Worm (Caenorhabditis elegans) whole organism, dauer: ENCODE data around the gene mrp-3.

ENCODE experiments used
- unc-62 ChIP-seq: sonication (generic microtip); optimal IDR thresholded peaks from 2 replicates; lab custom pipeline; 2017; ENCODE audit warnings: missing biosample characterization, missing genetic modification reagents, missing genetic modification characterization

The mrp-3 gene

DNA sequence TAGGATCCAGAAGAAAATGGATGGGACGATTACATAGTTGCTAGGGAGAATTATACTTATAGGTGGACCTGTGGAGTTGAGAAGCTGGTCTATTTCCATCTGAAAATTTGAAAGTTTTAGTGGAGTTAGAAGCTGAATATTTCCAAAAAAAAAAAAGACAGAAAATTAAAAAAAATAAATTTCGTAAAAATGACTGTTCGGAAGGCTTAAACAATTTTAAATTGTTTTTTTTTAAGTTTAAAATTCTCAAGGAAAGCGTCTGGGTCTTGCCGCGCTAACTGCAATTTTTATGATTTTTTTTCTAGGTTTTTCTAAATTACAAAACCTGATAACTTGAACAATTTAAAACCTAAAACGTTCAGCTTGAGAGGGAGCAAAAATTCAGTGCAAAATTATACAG, at the start of gene mrp-3:
TSS of gene mrp-3 (minus strand) at position 101 of the 400 bp plus-strand sequence.
- no peak for TF ChIP-seq unc-62

DNA sequence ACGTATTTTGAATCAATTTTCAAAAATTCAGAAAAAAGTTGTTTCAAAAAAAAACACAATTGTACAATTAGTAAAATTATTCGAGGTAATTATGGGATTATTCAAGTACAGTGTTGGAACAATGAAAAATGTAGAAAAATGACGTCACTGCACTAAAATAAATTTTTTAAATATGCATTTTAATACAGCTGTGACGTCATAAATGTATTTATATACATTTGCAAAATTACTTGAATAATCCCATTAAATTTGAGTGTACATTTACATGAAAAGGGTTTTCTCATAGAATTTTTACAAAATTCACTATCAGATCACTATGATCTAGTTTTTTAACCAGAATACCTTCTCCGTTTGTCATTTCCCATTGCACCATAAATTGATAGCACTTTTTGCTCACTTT, 49.5 kb upstream of the mrp-3 start:
- no peak for TF ChIP-seq unc-62

DNA sequence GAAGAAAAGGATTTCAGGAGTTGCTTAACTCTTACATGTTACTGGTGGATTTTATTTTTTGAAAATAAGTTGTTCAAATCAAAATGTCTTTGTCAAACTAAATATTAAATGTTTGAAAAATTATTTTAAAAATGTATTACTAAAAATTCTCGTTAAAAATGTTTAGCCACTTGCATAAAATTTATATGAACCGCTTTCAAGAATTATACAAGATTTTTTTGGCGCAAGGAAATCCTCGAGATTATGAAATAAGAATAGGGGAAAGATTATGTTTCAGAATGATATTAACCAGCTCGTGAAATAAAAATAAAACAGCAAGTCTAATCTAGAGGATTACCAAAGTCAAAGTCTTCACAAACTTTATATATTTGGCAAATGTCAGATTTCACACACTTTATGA, 44.2 kb upstream of the mrp-3 start:
- no peak for TF ChIP-seq unc-62

DNA sequence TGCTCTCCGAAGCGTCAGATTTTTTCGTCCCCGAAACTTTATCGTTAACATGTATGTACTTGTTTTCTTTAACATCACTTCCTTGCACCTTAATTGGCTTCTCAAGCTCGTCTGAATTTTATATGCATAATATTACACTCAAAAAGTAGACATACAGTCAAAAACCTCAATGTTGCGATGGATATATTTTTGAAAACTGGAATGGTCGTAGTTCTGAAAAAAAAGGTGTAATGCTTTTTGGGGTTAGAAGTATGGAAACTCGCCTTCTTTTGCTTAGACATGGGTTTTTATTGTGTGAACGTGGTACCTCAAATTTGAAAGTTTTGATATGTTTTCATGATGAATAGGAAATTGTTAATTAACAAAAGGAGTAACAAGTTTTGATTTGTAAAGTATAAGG, 43.5 kb upstream of the mrp-3 start, which contains the start of gene C09G1.2:
TSS of gene C09G1.2 (minus strand) at position 101 of the 400 bp plus-strand sequence.
- TF ChIP-seq unc-62: no peak

DNA sequence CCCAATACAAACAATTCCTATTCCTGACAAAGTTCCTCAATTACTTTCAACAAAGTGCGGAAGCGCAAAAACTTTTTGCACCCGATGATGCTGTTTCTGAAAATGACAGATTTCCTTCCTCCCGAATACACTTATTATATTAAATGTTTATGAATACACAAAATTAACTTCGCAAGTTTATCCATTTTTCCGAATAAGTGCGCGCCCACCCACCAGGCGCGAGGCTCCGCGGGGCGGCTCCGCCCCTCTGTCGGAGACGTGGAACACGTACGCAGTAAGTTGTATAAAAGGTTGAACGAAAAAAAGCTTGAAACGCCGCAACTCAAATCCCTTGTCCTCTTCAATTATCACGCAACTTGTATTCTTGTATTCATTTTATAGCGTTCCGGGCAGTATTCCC, 19.6 kb upstream of the mrp-3 start, which contains the start of gene C09G1.5:
TSS of gene C09G1.5 (plus strand) at position 301 of the 400 bp plus-strand sequence.
- no peak for TF ChIP-seq unc-62

DNA sequence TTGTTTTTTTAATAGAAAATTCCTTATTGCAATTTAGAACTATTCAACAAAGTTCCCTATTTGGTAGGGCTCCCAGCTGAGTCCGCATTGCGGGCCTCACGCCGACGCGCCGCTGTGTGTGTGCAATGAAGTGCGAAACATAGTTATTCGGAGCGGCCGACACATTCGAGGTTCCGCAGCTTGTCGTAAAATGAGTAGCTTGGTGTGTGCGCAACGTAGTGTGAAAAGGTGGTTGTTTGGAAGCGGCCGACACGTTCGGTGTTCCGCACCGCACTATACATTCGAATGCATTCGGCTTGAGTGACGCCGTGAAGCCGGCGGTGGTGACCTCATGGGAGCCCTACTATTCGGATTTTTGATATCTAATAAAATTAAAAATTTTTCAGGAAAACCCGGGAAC, 14.5 kb upstream of the mrp-3 start:
- no peak for TF ChIP-seq unc-62

DNA sequence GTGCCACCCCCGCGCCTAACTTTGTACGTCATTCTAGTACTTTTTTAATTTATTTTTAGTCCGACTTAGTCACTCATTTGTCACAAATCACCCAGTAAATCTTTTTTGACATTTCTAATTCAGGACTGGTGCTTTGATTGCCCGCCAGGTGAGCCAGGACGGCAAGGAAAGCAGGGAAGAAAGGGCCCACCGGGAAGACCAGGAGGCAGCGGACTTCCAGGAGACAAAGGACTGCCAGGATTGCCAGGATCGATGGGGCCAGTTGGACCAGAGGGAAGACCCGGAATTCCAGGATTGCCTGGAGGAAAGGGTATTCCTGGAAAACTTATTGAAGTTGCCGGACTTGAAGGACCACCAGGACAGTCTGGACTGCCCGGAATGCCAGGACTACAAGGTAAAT, 14.0 kb upstream of the mrp-3 start:
- TF ChIP-seq unc-62: no peak

DNA sequence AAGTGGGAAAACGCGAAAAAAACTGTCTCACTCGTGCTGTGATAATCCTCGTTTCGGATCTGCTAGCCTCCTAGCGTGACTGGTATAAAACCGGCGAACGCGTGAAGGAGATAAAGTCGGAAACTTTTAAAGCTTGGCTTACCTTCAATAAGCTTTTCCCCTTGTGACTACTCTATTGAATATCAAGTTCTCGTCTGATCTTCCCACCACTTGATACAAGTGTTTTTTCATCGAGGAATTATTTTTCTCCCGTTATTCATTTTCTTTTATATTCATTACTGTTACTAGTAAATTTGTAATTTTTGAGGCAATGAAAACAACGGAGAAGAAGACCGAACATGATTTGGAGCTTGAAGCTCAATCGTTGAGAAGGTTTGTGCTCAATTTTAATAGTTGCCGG, 12.1 kb upstream of the mrp-3 start, which contains the start of gene col-186:
TSS of gene col-186 (plus strand) at position 301 of the 400 bp plus-strand sequence.
- no peak for TF ChIP-seq unc-62

DNA sequence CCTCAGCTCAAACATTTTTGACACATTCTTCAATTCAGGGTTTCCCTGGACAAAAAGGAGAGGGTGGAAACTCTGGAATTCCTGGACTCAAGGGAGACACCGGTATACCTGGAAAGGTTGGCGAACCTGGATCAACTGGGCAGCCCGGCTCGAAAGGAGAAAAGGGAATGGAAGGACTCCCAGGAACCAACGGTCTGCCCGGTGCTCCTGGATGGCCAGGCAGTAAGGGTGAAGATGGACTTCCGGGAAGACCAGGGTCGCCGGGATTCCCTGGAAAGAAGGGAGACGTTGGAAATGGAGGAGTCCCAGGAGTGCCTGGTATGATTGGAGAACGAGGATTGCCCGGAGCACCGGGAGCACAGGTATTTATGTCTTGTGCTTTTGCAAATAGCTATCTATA, 6.7 kb upstream of the mrp-3 start:
- TF ChIP-seq unc-62: no peak

DNA sequence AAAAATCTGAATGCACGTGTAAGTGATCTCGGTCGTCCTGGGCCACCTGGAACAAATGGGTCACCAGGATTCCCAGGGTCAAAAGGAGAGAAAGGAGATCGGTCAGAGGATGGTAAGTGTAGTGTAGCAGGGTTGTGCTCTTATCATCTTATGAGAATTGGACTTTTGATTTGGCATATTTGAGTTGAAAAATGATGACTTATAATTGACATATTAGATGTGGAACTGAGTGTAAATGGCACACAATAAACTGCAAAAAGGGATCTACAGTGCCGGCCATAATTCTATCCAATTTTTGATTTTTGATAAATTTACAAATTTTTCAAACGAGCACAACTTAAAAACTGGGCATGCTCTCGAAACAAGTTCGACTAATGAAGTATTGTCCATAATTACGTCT, 5.1 kb upstream of the mrp-3 start:
- TF ChIP-seq unc-62: no peak

DNA sequence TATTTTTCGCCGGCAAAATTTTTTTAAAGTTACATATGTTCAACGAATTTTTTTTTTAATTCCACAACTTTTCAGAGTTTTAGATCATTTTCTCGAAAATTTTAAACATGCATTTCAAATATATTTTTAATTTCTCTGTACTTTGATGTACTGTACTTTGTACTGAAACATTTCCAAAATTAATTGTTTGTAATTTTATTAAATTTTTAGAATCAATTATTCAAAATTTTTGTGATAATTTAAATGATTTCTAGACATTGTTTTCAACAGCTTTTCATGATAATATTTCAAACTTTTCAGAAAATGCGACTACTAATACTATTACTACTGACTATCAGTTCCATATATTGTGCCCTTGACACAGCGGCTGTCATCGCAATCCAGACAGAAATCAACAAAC, 4.6 kb upstream of the mrp-3 start, which contains the start of gene mec-5:
TSS of gene mec-5 (plus strand) at position 301 of the 400 bp plus-strand sequence.
- no peak for TF ChIP-seq unc-62

DNA sequence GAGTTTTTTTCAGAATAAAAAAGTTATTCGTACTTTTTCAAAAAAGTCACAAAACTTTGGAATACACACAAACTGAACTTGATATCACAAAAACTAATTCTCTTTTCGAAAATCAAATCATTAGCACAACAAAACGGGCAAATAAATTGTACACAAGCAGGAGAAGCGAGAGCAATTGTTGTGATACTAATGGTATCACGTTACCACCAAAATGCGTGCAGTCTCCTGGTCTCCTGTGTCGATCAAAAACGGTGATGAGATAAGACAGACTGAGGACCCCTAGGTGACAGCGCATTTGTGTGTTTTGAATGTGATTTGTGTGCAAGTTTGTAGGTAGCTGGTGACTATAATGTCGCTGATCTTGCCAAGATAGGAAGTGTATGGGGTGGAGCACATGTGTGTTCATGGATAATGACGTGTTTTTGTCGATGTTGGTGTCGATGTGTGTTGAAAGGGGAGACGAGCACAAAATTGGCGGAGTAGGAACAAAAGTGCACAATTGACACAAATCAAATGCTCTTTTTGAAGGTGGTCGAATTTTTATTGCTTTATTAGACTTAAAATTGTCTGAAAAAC, 723 bp upstream of the mrp-3 start:
- no peak for TF ChIP-seq unc-62

DNA sequence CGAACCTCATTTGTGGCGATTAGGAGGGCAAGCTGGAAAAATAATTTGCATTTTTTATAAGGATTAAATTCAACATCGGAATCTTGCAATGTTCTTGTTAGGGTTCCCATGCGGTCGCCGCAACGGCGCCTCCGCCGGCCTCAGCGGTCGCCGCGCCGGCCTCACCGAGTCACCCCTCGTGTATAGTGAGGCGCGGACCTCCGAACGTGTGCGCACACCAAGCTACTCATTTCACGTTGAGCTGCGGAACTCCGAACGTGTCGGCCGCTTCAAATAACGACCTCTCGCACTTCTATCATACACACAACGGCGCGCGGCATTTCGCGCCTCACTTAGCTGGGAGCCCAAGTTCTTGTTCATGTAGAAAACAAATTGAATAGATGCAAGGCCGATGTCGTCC, 1.3 kb downstream of the mrp-3 start:
- TF ChIP-seq unc-62: no peak

DNA sequence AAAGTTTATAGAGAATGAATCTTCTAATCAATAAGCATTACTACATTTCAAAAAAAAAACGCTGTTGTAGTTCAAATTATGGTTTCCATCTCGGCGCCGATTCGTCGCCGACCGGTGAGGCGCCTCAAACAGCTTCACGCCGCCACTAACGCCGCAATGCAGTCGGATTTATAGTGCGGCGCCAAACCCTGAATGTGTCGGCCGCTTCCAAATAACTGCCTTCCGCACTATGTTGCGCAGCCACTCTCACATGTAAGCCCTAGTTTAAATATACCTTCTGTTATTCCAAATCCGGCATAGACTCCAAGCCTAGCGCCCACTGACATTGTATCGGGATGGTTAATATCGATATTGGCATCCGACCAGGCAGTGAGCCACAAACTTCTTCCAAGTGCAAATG, 6.3 kb downstream of the mrp-3 start:
- no peak for TF ChIP-seq unc-62

DNA sequence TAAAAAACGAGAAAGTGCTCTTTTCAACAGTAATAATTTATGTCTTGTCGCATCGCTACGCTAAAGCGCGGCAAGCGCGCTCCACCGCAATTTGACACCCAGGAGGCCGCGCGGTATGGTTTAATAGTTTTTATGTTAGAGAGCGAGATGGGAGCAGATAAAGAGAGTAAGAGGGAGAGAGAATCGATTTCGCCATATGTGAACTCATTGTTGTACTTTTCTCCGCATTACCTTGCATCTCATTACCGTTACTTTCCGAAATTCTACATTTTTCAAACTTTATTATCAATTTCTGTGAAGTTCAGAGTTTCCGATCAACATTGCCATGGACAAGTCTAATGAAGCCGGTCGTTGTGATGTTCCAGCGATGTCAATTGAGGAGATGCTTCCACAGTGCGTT, 15.7 kb downstream of the mrp-3 start, which contains the start of gene F31B9.3:
TSS of gene F31B9.3 (plus strand) at position 301 of the 400 bp plus-strand sequence.
- TF ChIP-seq unc-62: no peak

DNA sequence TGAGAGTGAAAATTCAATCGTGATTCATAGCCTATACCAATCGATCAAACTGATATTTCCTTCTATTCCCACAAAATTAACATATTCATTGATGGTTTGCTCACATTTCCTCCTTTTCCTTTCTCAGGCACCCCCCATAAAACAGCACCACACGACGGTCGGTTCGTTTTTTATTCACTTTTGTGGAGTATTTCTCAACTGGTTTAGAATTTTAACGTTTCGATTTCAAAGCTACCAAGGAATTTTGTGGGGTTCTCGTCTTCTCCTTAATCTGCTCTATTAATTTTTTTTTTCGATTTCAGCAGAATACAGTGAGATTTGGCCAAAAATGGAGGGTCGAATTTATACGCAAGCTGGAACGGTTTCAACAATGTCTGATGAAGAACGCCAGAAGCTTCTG, 19.8 kb downstream of the mrp-3 start, which contains the start of gene F31B9.7:
TSS of gene F31B9.7 (plus strand) at position 301 of the 400 bp plus-strand sequence.
- no peak for TF ChIP-seq unc-62

DNA sequence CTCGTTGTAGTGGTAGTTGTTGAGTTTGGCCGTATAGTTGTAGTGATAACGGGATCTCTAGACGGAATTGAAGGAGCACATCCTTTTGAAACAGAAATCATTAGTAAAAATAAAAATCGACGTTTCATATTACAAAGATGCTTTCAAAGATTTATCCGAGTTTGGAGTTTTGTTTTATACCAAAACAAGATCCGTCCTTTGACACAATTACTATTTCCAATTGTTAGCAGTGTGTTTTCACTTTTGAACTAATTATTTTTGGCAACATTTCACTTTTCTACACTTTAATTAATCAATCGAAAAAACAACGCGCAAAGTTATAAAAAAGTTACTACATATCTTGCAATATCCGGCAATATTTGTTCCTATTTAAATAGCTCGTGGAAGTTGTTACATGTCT, 22.1 kb downstream of the mrp-3 start, which contains the start of the genes F31B9.4 and F31B9.2:
TSS of gene F31B9.4 (minus strand) at position 101 of the 400 bp plus-strand sequence.
TSS of gene F31B9.2 (plus strand) at position 368 of the 400 bp plus-strand sequence.
- no peak for TF ChIP-seq unc-62

DNA sequence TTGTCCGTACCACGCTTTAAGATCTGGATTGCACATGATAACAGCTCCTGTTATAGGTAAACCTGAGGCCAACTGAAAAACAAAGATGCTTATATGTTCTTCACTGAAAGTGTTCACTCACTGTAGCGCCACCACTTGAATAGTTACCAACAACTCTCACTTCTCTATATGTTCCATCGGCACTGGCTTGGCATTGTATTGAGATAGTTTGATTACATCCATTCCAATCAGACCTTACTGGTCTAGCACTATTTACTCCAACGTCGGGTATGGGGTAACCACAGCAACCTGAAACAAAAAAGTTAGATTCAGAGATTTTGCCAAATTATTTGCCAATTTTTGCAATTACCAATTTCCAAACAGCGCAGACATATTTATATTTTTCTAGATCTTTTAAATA, 23.4 kb downstream of the mrp-3 start:
- TF ChIP-seq unc-62: no peak

DNA sequence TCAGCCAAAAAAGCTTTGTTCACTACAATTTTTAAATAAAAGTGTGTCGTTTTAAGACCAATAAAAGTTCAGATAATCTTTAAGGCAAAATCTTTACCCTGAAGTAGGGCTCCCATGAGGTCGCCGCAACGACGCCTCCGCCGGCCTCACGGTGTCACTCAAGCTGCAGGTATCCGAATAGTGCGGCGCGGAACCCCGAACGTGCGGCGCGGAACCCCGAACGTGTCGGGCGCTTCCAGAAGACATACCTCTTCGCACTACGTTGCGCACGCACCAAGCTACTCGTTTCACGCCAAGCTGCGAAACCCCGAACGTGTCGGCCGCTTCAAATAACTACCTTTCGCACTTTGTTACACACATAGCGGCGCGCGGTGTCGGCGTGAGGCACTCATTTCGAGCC, 26.3 kb downstream of the mrp-3 start:
- TF ChIP-seq unc-62: no peak
